Worm (Caenorhabditis elegans) whole organism, L2 larva: ENCODE results near the gene map-2.

Source experiments
- ZK546.5 ChIP-seq: sonication (generic microtip); optimal IDR thresholded peaks from 2 replicates; lab custom pipeline; 2017; ENCODE audit warnings: missing biosample characterization, missing genetic modification characterization
- aly-2 ChIP-seq: fragments of 150-350 bp; optimal IDR thresholded peaks from 2 replicates; lab custom pipeline; 2014; ENCODE audit warnings: missing biosample characterization, missing genetic modification characterization
- ama-1 ChIP-seq: fragments of 150-350 bp; optimal IDR thresholded peaks from 2 replicates; lab custom pipeline; 2018; ENCODE audit warnings: inconsistent platforms
- egl-27 ChIP-seq: sonication (generic microtip); optimal IDR thresholded peaks from 3 replicates; lab custom pipeline; 2017; ENCODE audit warnings: missing biosample characterization, missing genetic modification reagents, missing genetic modification characterization
- fos-1 ChIP-seq: fragments of 150-350 bp; optimal IDR thresholded peaks from 2 replicates; lab custom pipeline; 2014; ENCODE audit warnings: missing biosample characterization, missing genetic modification characterization
- lin-39 ChIP-seq: fragments of 150-350 bp; optimal IDR thresholded peaks from 2 replicates; lab custom pipeline; 2014; ENCODE audit warnings: missing biosample characterization, missing genetic modification reagents, missing genetic modification characterization
- mdl-1 ChIP-seq, 2 experiments: fragments of 150-350 bp in 1 of 2; sonication (generic microtip) in 1 of 2; optimal IDR thresholded peaks; 2 replicates each; lab custom pipeline; 2017; ENCODE audit warnings: missing biosample characterization in 2 of 2, missing genetic modification characterization in 2 of 2
- nhr-237 ChIP-seq: fragments of 150-350 bp; optimal IDR thresholded peaks from 2 replicates; lab custom pipeline; 2014; ENCODE audit warnings: missing biosample characterization, missing genetic modification characterization
- nhr-77 ChIP-seq: fragments of 150-350 bp; optimal IDR thresholded peaks from 2 replicates; lab custom pipeline; 2014; ENCODE audit warnings: missing biosample characterization, missing genetic modification characterization
- skn-1 ChIP-seq: sonication (generic microtip); optimal IDR thresholded peaks from 2 replicates; lab custom pipeline; 2017; ENCODE audit warnings: missing biosample characterization, missing genetic modification characterization
- snpc-4 ChIP-seq: fragments of 150-350 bp; optimal IDR thresholded peaks from 2 replicates; lab custom pipeline; 2014; ENCODE audit warnings: missing biosample characterization, missing genetic modification characterization
- unc-55 ChIP-seq: fragments of 150-350 bp; sonication (generic microtip); optimal IDR thresholded peaks from 3 replicates; lab custom pipeline; 2014; ENCODE audit warnings: missing biosample characterization, missing genetic modification reagents, missing genetic modification characterization
- zag-1 ChIP-seq: fragments of 150-350 bp; optimal IDR thresholded peaks from 2 replicates; lab custom pipeline; 2014; ENCODE audit warnings: missing biosample characterization, missing genetic modification characterization
- ztf-1 ChIP-seq: fragments of 200-800 bp; sonication (Bioruptor generic); conservative IDR thresholded peaks from 2 replicates; pipeline ENCODE4 v1.3.6; 2022; ENCODE audit warnings: missing genetic modification characterization, missing compliant biosample characterization

DNA sequence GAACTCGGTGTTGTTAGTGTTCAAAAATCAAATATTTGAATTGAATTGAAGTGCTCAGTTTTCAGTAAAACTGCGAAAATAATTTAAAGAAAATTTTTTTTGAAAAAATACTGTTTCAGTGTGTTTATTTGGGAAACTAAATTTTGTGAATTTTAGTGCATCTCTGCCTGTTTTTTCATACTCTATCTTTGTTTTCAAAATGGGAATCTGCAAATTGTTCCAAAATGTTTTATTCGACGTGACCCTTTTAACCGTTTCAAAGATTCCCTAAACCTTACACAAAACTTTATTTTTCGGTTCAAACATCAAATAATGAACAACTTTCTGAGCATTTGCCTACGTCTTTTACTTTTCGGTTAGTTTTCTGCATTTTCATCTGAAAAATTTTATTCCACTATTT is 24.8 kb downstream of the map-2 start, which contains the start of gene Y116A8A.7:
- TF ChIP-seq skn-1 (no peak), egl-27 (tag; lab: Kevin White, UChicago) (no peak), nhr-77 (no peak), zag-1 (tag; lab: Kevin White, UChicago) (no peak), ztf-1 (GFP tag; lab: Robert Waterston, UW) (no peak), unc-55 (GFP tag; lab: Kevin White, UChicago) (no peak), snpc-4 (tag; lab: Kevin White, UChicago) (no peak), ama-1 (lab: Kevin White, UChicago) (no peak), aly-2 (no peak), fos-1 (tag; lab: Kevin White, UChicago) (no peak), ZK546.5 (tag; lab: Kevin White, UChicago) (no peak), mdl-1 (tag; optimal IDR thresholded peaks at IDR 0.05; lab: Kevin White, UChicago) (no peak), lin-39 (tag; lab: Kevin White, UChicago) (no peak), nhr-237 (tag; lab: Kevin White, UChicago) (no peak)
